Fruit fly (Drosophila melanogaster): ENCODE results near the gene CG14610.

CG14610 gene

dm6 chr3R:7123699-7124098 is 20.4 kb downstream of the CG14610 start (continued):
- TF ChIP-seq bbx (GFP tag; IDR thresholded peaks at IDR 0.05; ENCODE audit: partially characterized antibody) (peak; percentile 8; the same call in 1 of the 2 replicates), sd (tag; optimal IDR thresholded peaks at IDR 0.05) (peak; percentile 82), CG10321 (GFP tag; IDR thresholded peaks at IDR 0.05) (peak; percentile 95), CG1832 (GFP tag; optimal IDR thresholded peaks at IDR 0.05) (peak; percentile 96), CG4617 (GFP tag; optimal IDR thresholded peaks at IDR 0.05; ENCODE audit: borderline replicate concordance) (peak; percentile 96), HmgD (GFP tag; optimal IDR thresholded peaks at IDR 0.05) (peak; percentile 72), gt (GFP tag; IDR thresholded peaks at IDR 0.05) (no peak), kah (GFP tag; optimal IDR thresholded peaks at IDR 0.05) (peak; percentile 90), Trl (optimal IDR thresholded peaks at IDR 0.05) (peak in 1 of 2 experiments; percentile 9), Trl (GFP tag; optimal IDR thresholded peaks at IDR 0.05) (no peak), salm (tag; optimal IDR thresholded peaks at IDR 0.05) (no peak), CG13894 (tag; optimal IDR thresholded peaks at IDR 0.05) (no peak), CG4707 (GFP tag; optimal IDR thresholded peaks at IDR 0.05) (no peak), Sox102F (GFP tag; optimal IDR thresholded peaks at IDR 0.05) (no peak), CG4360 (GFP tag; IDR thresholded peaks at IDR 0.05) (peak; percentile 100), cg (GFP tag; optimal IDR thresholded peaks at IDR 0.05) (peak; percentile 92), Opbp (GFP tag; IDR thresholded peaks at IDR 0.05; ENCODE audit: partially characterized antibody) (peak; percentile 20; the same call in 2 of the 3 replicates), pzg (GFP tag; optimal IDR thresholded peaks at IDR 0.05) (peak; percentile 27), seq (GFP tag; IDR thresholded peaks at IDR 0.05) (peak; percentile 23; the same call in 1 of the 2 replicates), ftz-f1 (GFP tag; optimal IDR thresholded peaks at IDR 0.05) (peak; percentile 80), chm (GFP tag; IDR thresholded peaks at IDR 0.05) (peak; percentile 55), Dp (GFP tag; optimal IDR thresholded peaks at IDR 0.05) (peak; percentile 8), HLHmδ (GFP tag; optimal IDR thresholded peaks at IDR 0.05) (peak; percentile 77), Aef1 (GFP tag; IDR thresholded peaks at IDR 0.05) (peak; percentile 77), HmgZ (tag; optimal IDR thresholded peaks at IDR 0.05) (peak; percentile 30), MESR4 (GFP tag; optimal IDR thresholded peaks at IDR 0.05) (peak; percentile 91), ara (GFP tag; IDR thresholded peaks at IDR 0.05) (no peak), D (optimal IDR thresholded peaks at IDR 0.05) (peak; percentile 38), D (GFP tag; optimal IDR thresholded peaks at IDR 0.05) (no peak), CG12071 (GFP tag; optimal IDR thresholded peaks at IDR 0.05) (peak; percentile 23), pros (GFP tag; optimal IDR thresholded peaks at IDR 0.05) (peak; percentile 35), crol (GFP tag; IDR thresholded peaks at IDR 0.05) (peak; percentile 33; the same call in 1 of the 2 replicates), mirr (GFP tag; optimal IDR thresholded peaks at IDR 0.05) (peak; percentile 80)

- TF ChIP-seq grn (GFP tag; optimal IDR thresholded peaks at IDR 0.05) = no peak
- TF ChIP-seq Med (GFP tag) = peak; percentile 51
- TF ChIP-seq CG4282 (GFP tag; optimal IDR thresholded peaks at IDR 0.05) = no peak
- TF ChIP-seq GATAe (GFP tag; conservative IDR thresholded peaks at IDR 0.05) = no peak
- TF ChIP-seq Mad (GFP tag; optimal IDR thresholded peaks at IDR 0.05) = no peak
- peak; percentile 4 for TF ChIP-seq abd-A (tag; optimal IDR thresholded peaks at IDR 0.05)
- 0 out of 2 replicates have a peak, but pooled peaks have one; percentile 12 for TF ChIP-seq seq (GFP tag; IDR thresholded peaks at IDR 0.05)
- TF ChIP-seq yki (optimal IDR thresholded peaks at IDR 0.05) = no peak
- no peak for TF ChIP-seq CG3163 (GFP tag; optimal IDR thresholded peaks at IDR 0.05)
- no peak for TF ChIP-seq Abd-B (GFP tag; optimal IDR thresholded peaks at IDR 0.05)
- peak; percentile 10; the same call in 1 of the 3 replicates for TF ChIP-seq HLH4C (GFP tag; IDR thresholded peaks at IDR 0.05; ENCODE audit: partially characterized antibody)
- no peak for TF ChIP-seq CG15696 (tag; optimal IDR thresholded peaks at IDR 0.05)
- no peak for TF ChIP-seq sens-2 (GFP tag; IDR thresholded peaks at IDR 0.05)
- TF ChIP-seq CG8290 (GFP tag; optimal IDR thresholded peaks at IDR 0.05) = no peak
- no peak for TF ChIP-seq CG8290 (tag; optimal IDR thresholded peaks at IDR 0.05)
- TF ChIP-seq kni (GFP tag; optimal IDR thresholded peaks at IDR 0.05) = peak; percentile 85
- no peak for TF ChIP-seq CG17829 (tag; optimal IDR thresholded peaks at IDR 0.05)
- TF ChIP-seq ttk (GFP tag; IDR thresholded peaks at IDR 0.05) = peak; percentile 36; the same call in 1 of the 2 replicates
- no peak for TF ChIP-seq CG6689 (GFP tag; IDR thresholded peaks at IDR 0.05)
- TF ChIP-seq CG32767 (GFP tag; IDR thresholded peaks at IDR 0.05) = peak; percentile 74; the same call in 1 of the 2 replicates
- peak; percentile 63 for TF ChIP-seq crol (GFP tag; IDR thresholded peaks at IDR 0.05)
Observed at dm6 chr3R:7123073-7123572, 21.0 kb downstream of the CG14610 start.
